Fruit fly (Drosophila melanogaster) whole organism, embryonic: ENCODE measurements around the gene NijB.

Source experiments
- Awh ChIP-seq: fragments of 200-800 bp; sonication (Bioruptor generic); IDR thresholded peaks from 2 replicates; pipeline ENCODE4, ENCODE4 v1.3.6; 2022; ENCODE audit warnings: missing biosample characterization, missing genetic modification characterization
- CG11093 ChIP-seq: fragments of 200-800 bp; sonication (Bioruptor generic); IDR thresholded peaks from 3 replicates; pipeline ENCODE4 v1.3.6; 2022; ENCODE audit warnings: missing biosample characterization, missing genetic modification characterization
- CG11695 ChIP-seq: fragments of 200-800 bp; sonication (Bioruptor generic); IDR thresholded peaks from 3 replicates; pipeline ENCODE4 v1.3.6; 2022; ENCODE audit warnings: missing biosample characterization, missing genetic modification characterization
- CG12299 ChIP-seq: fragments of 200-800 bp; sonication (Bioruptor generic); optimal IDR thresholded peaks from 2 replicates; lab custom pipeline; 2018; ENCODE audit warnings: missing biosample characterization, mild to moderate bottlenecking, missing genetic modification characterization
- CG12942 ChIP-seq: fragments of 200-800 bp; sonication (Bioruptor generic); optimal IDR thresholded peaks from 3 replicates; lab custom pipeline; 2016; ENCODE audit warnings: missing biosample characterization, missing genetic modification characterization
- CG16815 ChIP-seq: fragments of 200-800 bp; sonication (Bioruptor generic); optimal IDR thresholded peaks from 3 replicates; lab custom pipeline; 2017; ENCODE audit warnings: missing biosample characterization, mild to moderate bottlenecking, missing genetic modification characterization
- CG2678 ChIP-seq: fragments of 200-800 bp; sonication (Bioruptor generic); optimal IDR thresholded peaks from 3 replicates; lab custom pipeline; 2019; ENCODE audit warnings: missing biosample characterization, mild to moderate bottlenecking, missing genetic modification characterization, moderate library complexity
- CG32772 ChIP-seq: fragments of 200-800 bp; sonication (Bioruptor generic); IDR thresholded peaks from 2 replicates; pipeline ENCODE4 v1.3.6; 2022; ENCODE audit warnings: missing biosample characterization, missing genetic modification characterization
- CG3847 ChIP-seq: fragments of 200-800 bp; sonication (Bioruptor generic); IDR thresholded peaks from 2 replicates; pipeline ENCODE4 v1.3.6; 2022; ENCODE audit warnings: missing biosample characterization, missing genetic modification characterization
- CG4820 ChIP-seq: fragments of 200-800 bp; sonication (Bioruptor generic); optimal IDR thresholded peaks from 3 replicates; lab custom pipeline; 2016; ENCODE audit warnings: missing biosample characterization, missing genetic modification characterization
- CG5245 ChIP-seq: fragments of 200-800 bp; sonication (Bioruptor generic); optimal IDR thresholded peaks from 3 replicates; lab custom pipeline; 2016; ENCODE audit warnings: missing biosample characterization, missing genetic modification characterization
- CG6254 ChIP-seq: fragments of 200-800 bp; sonication (Bioruptor generic); optimal IDR thresholded peaks from 3 replicates; lab custom pipeline; 2017; ENCODE audit warnings: mild to moderate bottlenecking, missing biosample characterization, missing genetic modification reagents, missing genetic modification characterization
- CG6765 ChIP-seq: fragments of 200-800 bp; sonication (Bioruptor generic); optimal IDR thresholded peaks from 3 replicates; lab custom pipeline; 2017; ENCODE audit warnings: missing biosample characterization, mild to moderate bottlenecking, missing genetic modification characterization
- CG6791 ChIP-seq: fragments of 200-800 bp; sonication (Bioruptor generic); IDR thresholded peaks from 3 replicates; pipeline ENCODE4 v1.3.6; 2022; ENCODE audit warnings: missing biosample characterization, missing genetic modification characterization; ENCODE audit not compliant: partially characterized antibody
- CG7786 ChIP-seq: fragments of 200-800 bp; sonication (Bioruptor generic); optimal IDR thresholded peaks from 2 replicates; lab custom pipeline; 2016; ENCODE audit warnings: missing biosample characterization, missing genetic modification characterization
- CG8388 ChIP-seq: fragments of 200-800 bp; sonication (Bioruptor generic); optimal IDR thresholded peaks from 2 replicates; lab custom pipeline; 2019; ENCODE audit warnings: missing biosample characterization, mild to moderate bottlenecking, missing genetic modification characterization, moderate library complexity
- CG8924 ChIP-seq: fragments of 200-800 bp; optimal IDR thresholded peaks from 3 replicates; lab custom pipeline; 2019; ENCODE audit warnings: missing biosample characterization, mild to moderate bottlenecking, missing genetic modification characterization, moderate library complexity
- CG9932 ChIP-seq: fragments of 200-800 bp; sonication (Bioruptor generic); IDR thresholded peaks from 2 replicates; pipeline ENCODE4 v1.3.6; 2022; ENCODE audit warnings: missing biosample characterization, missing genetic modification characterization
- Deaf1 ChIP-seq: fragments of 200-800 bp; optimal IDR thresholded peaks from 3 replicates; lab custom pipeline; 2019; ENCODE audit warnings: missing biosample characterization, mild to moderate bottlenecking, missing genetic modification characterization, moderate library complexity
- Hr39 ChIP-seq: fragments of >200 bp; optimal IDR thresholded peaks from 2 replicates; lab custom pipeline; 2017
- MTF-1 ChIP-seq: fragments of 200-800 bp; sonication (Bioruptor generic); optimal IDR thresholded peaks from 2 replicates; lab custom pipeline; 2018; ENCODE audit warnings: missing biosample characterization, mild to moderate bottlenecking, missing genetic modification characterization, borderline replicate concordance
- Mad ChIP-seq: fragments of 200-800 bp; sonication (Bioruptor generic); optimal IDR thresholded peaks from 2 replicates; lab custom pipeline; 2016; ENCODE audit warnings: missing biosample characterization, missing genetic modification characterization
- Mrtf ChIP-seq: fragments of 200-800 bp; sonication (Bioruptor generic); IDR thresholded peaks from 3 replicates; pipeline ENCODE4 v1.3.6; 2022; ENCODE audit warnings: missing biosample characterization, missing genetic modification characterization
- Nf-YB ChIP-seq: fragments of 200-800 bp; sonication (Bioruptor generic); optimal IDR thresholded peaks from 3 replicates; lab custom pipeline; 2019; ENCODE audit warnings: missing biosample characterization, mild to moderate bottlenecking, missing genetic modification characterization, moderate library complexity
- Opbp ChIP-seq: fragments of 200-800 bp; sonication (Bioruptor generic); IDR thresholded peaks from 3 replicates; pipeline ENCODE4 v1.3.6; 2022; ENCODE audit warnings: missing biosample characterization, missing genetic modification characterization; ENCODE audit not compliant: partially characterized antibody
- Ravus ChIP-seq: fragments of 200-800 bp; sonication (Bioruptor generic); IDR thresholded peaks from 2 replicates; pipeline ENCODE4 v1.3.6; 2022; ENCODE audit warnings: missing biosample characterization, missing genetic modification characterization
- Sin3A ChIP-seq: fragments of >200 bp; optimal IDR thresholded peaks from 2 replicates; lab custom pipeline; 2018
- Sry-δ ChIP-seq: fragments of 200-800 bp; sonication (Bioruptor generic); optimal IDR thresholded peaks from 2 replicates; lab custom pipeline; 2016; ENCODE audit warnings: missing biosample characterization, missing genetic modification characterization
- TFAM ChIP-seq: fragments of 200-800 bp; sonication (Bioruptor generic); optimal IDR thresholded peaks from 2 replicates; lab custom pipeline; 2017; ENCODE audit warnings: missing biosample characterization, missing genetic modification characterization, inconsistent platforms
- Usf ChIP-seq: fragments of 200-800 bp; sonication (Bioruptor generic); optimal IDR thresholded peaks from 2 replicates; lab custom pipeline; 2017; ENCODE audit warnings: missing genotype, missing biosample characterization, missing genetic modification characterization
- YL-1 ChIP-seq: fragments of 200-800 bp; sonication (Bioruptor generic); optimal IDR thresholded peaks from 3 replicates; lab custom pipeline; 2017; ENCODE audit warnings: missing biosample characterization, mild to moderate bottlenecking, missing genetic modification characterization
- ab ChIP-seq: fragments of 200-800 bp; sonication (Bioruptor generic); optimal IDR thresholded peaks from 2 replicates; lab custom pipeline; 2016; ENCODE audit warnings: missing biosample characterization, missing genetic modification characterization
- bcd ChIP-seq: fragments of 200-800 bp; sonication (Bioruptor generic); optimal IDR thresholded peaks from 2 replicates; lab custom pipeline; 2017; ENCODE audit warnings: missing biosample characterization, mild to moderate bottlenecking, missing genetic modification characterization
- bsh ChIP-seq, 2 experiments: fragments of 200-800 bp; sonication (Bioruptor generic); optimal IDR thresholded peaks; 2 replicates each; lab custom pipeline; 2017 to 2018; ENCODE audit warnings: mild to moderate bottlenecking in 2 of 2, missing biosample characterization in 2 of 2, missing genetic modification characterization in 2 of 2, moderate library complexity in 1 of 2
- crc ChIP-seq: fragments of 200-800 bp; sonication (Bioruptor generic); optimal IDR thresholded peaks from 2 replicates; lab custom pipeline; 2016; ENCODE audit warnings: missing biosample characterization, missing genetic modification characterization
- ewg ChIP-seq: fragments of 200-800 bp; sonication (Bioruptor generic); optimal IDR thresholded peaks from 3 replicates; lab custom pipeline; 2017; ENCODE audit warnings: mild to moderate bottlenecking, missing biosample characterization, missing genetic modification reagents, missing genetic modification characterization
- eyg ChIP-seq: fragments of 200-800 bp; sonication (Bioruptor generic); optimal IDR thresholded peaks from 3 replicates; lab custom pipeline; 2016; ENCODE audit warnings: missing biosample characterization, missing genetic modification characterization
- fd102C ChIP-seq: fragments of 200-800 bp; sonication (Bioruptor generic); optimal IDR thresholded peaks from 2 replicates; lab custom pipeline; 2018; ENCODE audit warnings: missing biosample characterization, mild to moderate bottlenecking, missing genetic modification characterization, moderate library complexity
- gro ChIP-seq: fragments of 200-800 bp; sonication (Bioruptor generic); optimal IDR thresholded peaks from 2 replicates; lab custom pipeline; 2016; ENCODE audit warnings: missing biosample characterization, missing genetic modification characterization
- lbe ChIP-seq: fragments of 200-800 bp; sonication (Bioruptor generic); optimal IDR thresholded peaks from 2 replicates; lab custom pipeline; 2016; ENCODE audit warnings: missing biosample characterization, mild to moderate bottlenecking, missing genetic modification characterization
- lilli ChIP-seq: fragments of 200-800 bp; sonication (Bioruptor generic); optimal IDR thresholded peaks from 3 replicates; lab custom pipeline; 2016; ENCODE audit warnings: missing biosample characterization, missing genetic modification characterization
- luna ChIP-seq: fragments of 200-800 bp; sonication (Bioruptor generic); optimal IDR thresholded peaks from 2 replicates; lab custom pipeline; 2016; ENCODE audit warnings: missing biosample characterization, missing genetic modification characterization
- mam ChIP-seq: fragments of 200-800 bp; sonication (Bioruptor generic); optimal IDR thresholded peaks from 3 replicates; lab custom pipeline; 2016; ENCODE audit warnings: missing biosample characterization, missing genetic modification characterization
- peb ChIP-seq: fragments of 200-800 bp; sonication (Bioruptor generic); IDR thresholded peaks from 2 replicates; pipeline ENCODE4 v1.3.6; 2022; ENCODE audit warnings: missing biosample characterization, missing genetic modification characterization
- pfk ChIP-seq: fragments of 200-800 bp; sonication (Bioruptor generic); optimal IDR thresholded peaks from 2 replicates; lab custom pipeline; 2018; ENCODE audit warnings: missing biosample characterization, mild to moderate bottlenecking, missing genetic modification characterization, moderate library complexity
- pzg ChIP-seq: fragments of 200-800 bp; sonication (Bioruptor generic); optimal IDR thresholded peaks from 3 replicates; lab custom pipeline; 2018; ENCODE audit warnings: missing biosample characterization, mild to moderate bottlenecking, missing genetic modification characterization, moderate library complexity
- slp2 ChIP-seq: fragments of 200-800 bp; sonication (Bioruptor generic); optimal IDR thresholded peaks from 2 replicates; lab custom pipeline; 2016; ENCODE audit warnings: missing biosample characterization, missing genetic modification characterization
- tin ChIP-seq: fragments of 200-800 bp; sonication (Bioruptor generic); optimal IDR thresholded peaks from 3 replicates; lab custom pipeline; 2016; ENCODE audit warnings: missing biosample characterization, missing genetic modification characterization
- tup ChIP-seq: fragments of 200-800 bp; sonication (Bioruptor generic); optimal IDR thresholded peaks from 2 replicates; lab custom pipeline; 2016; ENCODE audit warnings: missing biosample characterization, mild to moderate bottlenecking, missing genetic modification characterization, moderate library complexity
- usp ChIP-seq: fragments of >200 bp; optimal IDR thresholded peaks from 2 replicates; lab custom pipeline; 2017; ENCODE audit warnings: missing biosample characterization, missing genetic modification characterization
- zf30C ChIP-seq: fragments of 200-800 bp; sonication (Bioruptor generic); optimal IDR thresholded peaks from 3 replicates; lab custom pipeline; 2018; ENCODE audit warnings: missing biosample characterization, mild to moderate bottlenecking, missing genetic modification characterization
- zfh1 ChIP-seq: fragments of 200-800 bp; sonication (Bioruptor generic); IDR thresholded peaks from 3 replicates; pipeline ENCODE4 v1.3.6; 2022; ENCODE audit warnings: missing biosample characterization, missing genetic modification characterization

Gene NijB

dm6 chr3L:18870027-18870426, 22.2 kb upstream of the NijB start, which contains the start of gene Blos3 (continued):
- 0 out of 2 replicates have a peak, but pooled peaks have one; percentile 6 for TF ChIP-seq CG3847
- no peak for TF ChIP-seq CG6791 (GFP tag; lab: Robert Waterston, UW)
- TF ChIP-seq CG8388 (GFP tag; lab: Kevin White, UChicago) = no peak
- TF ChIP-seq MTF-1 = peak; percentile 11
- TF ChIP-seq Usf (GFP tag; lab: Kevin White, UChicago) = no peak
- no peak for TF ChIP-seq peb (GFP tag; lab: Robert Waterston, UW)
- peak; percentile 58 for TF ChIP-seq CG8924 (tag; lab: Kevin White, UChicago)
- no peak for TF ChIP-seq CG11093 (GFP tag; lab: Robert Waterston, UW)
- TF ChIP-seq CG11695 (GFP tag; lab: Robert Waterston, UW) = peak; percentile 22; the same call in 1 of the 3 replicates
- TF ChIP-seq Sry-δ (GFP tag; lab: Kevin White, UChicago) = peak; percentile 29
- TF ChIP-seq zf30C = no peak
- TF ChIP-seq CG6765 (GFP tag; lab: Kevin White, UChicago) = no peak
- TF ChIP-seq ab (GFP tag; lab: Kevin White, UChicago) = no peak
- no peak for TF ChIP-seq Hr39 (lab: Kevin White, UChicago)
- TF ChIP-seq eyg (GFP tag; lab: Kevin White, UChicago) = peak; percentile 21
- no peak for TF ChIP-seq Nf-YB (GFP tag; lab: Kevin White, UChicago)
- TF ChIP-seq Awh (GFP tag; lab: Robert Waterston, UW) = peak; percentile 38; the same call in 1 of the 2 replicates
- TF ChIP-seq CG16815 (GFP tag; lab: Kevin White, UChicago) = no peak
- TF ChIP-seq CG4820 = peak; percentile 35
- no peak for TF ChIP-seq CG2678 (tag; lab: Kevin White, UChicago)
- peak; percentile 65 for TF ChIP-seq mam
- TF ChIP-seq luna = no peak
- no peak for TF ChIP-seq CG5245 (GFP tag; lab: Kevin White, UChicago)
- TF ChIP-seq zfh1 = 0 out of 3 replicates have a peak, but pooled peaks have one; percentile 34
- no peak for TF ChIP-seq YL-1 (GFP tag; lab: Kevin White, UChicago)
- peak; percentile 65 for TF ChIP-seq lbe (GFP tag; lab: Kevin White, UChicago)
- peak; percentile 22 for TF ChIP-seq pzg
- TF ChIP-seq gro (GFP tag; lab: Kevin White, UChicago) = peak; percentile 83
- no peak for TF ChIP-seq Sin3A
- no peak for TF ChIP-seq Mad (GFP tag; lab: Kevin White, UChicago)
- TF ChIP-seq CG12942 (GFP tag; lab: Kevin White, UChicago) = peak; percentile 22
- peak; percentile 31 for TF ChIP-seq CG7786
- peak; percentile 70 for TF ChIP-seq lilli
- TF ChIP-seq fd102C (GFP tag; lab: Kevin White, UChicago) = no peak
- peak; percentile 2 for TF ChIP-seq slp2 (GFP tag; lab: Kevin White, UChicago)
- no peak for TF ChIP-seq CG12299 (tag; lab: Kevin White, UChicago)
- no peak for TF ChIP-seq Deaf1 (tag; lab: Kevin White, UChicago)
- no peak for TF ChIP-seq ewg (GFP tag; lab: Kevin White, UChicago)
- no peak for TF ChIP-seq TFAM (GFP tag; lab: Kevin White, UChicago)
- TF ChIP-seq usp = no peak
- TF ChIP-seq CG9932 (GFP tag; lab: Robert Waterston, UW) = 0 out of 2 replicates have a peak, but pooled peaks have one; percentile 41
- TF ChIP-seq bsh (GFP tag; optimal IDR thresholded peaks at IDR 0.05; lab: Kevin White, UChicago) = peak in 1 of 2 experiments; percentile 40
- TF ChIP-seq bcd (GFP tag; lab: Kevin White, UChicago) = peak; percentile 24
- no peak for TF ChIP-seq CG32772
- no peak for TF ChIP-seq Mrtf (GFP tag; lab: Robert Waterston, UW)
- TF ChIP-seq tup (GFP tag; lab: Kevin White, UChicago) = no peak
- TF ChIP-seq Ravus (GFP tag; lab: Robert Waterston, UW) = no peak
- peak; percentile 50 for TF ChIP-seq tin (GFP tag; lab: Kevin White, UChicago)
- peak; percentile 29 for TF ChIP-seq crc
- no peak for TF ChIP-seq Opbp (GFP tag; lab: Robert Waterston, UW)
- TF ChIP-seq CG6254 (GFP tag; lab: Kevin White, UChicago) = no peak
- TF ChIP-seq pfk = no peak
